Fruit fly (Drosophila melanogaster) whole organism, embryonic: ENCODE measurements around the gene CG8673.
A peak's percentile ranks its signal among the peaks of the same experiment; 100 is the strongest.

Experiments
- Awh ChIP-seq: fragments of 200-800 bp; sonication (Bioruptor generic); IDR thresholded peaks from 2 replicates; pipeline ENCODE4, ENCODE4 v1.3.6; 2022; ENCODE audit warnings: missing biosample characterization, missing genetic modification characterization
- B-H1 ChIP-seq: fragments of 200-800 bp; sonication (Bioruptor generic); IDR thresholded peaks from 3 replicates; pipeline ENCODE4 v1.3.6; 2022; ENCODE audit warnings: missing biosample characterization, missing genetic modification characterization
- CG10654 ChIP-seq: fragments of 200-800 bp; sonication (Bioruptor generic); optimal IDR thresholded peaks from 2 replicates; lab custom pipeline; 2016; ENCODE audit warnings: missing biosample characterization, missing genetic modification characterization
- CG11247 ChIP-seq: fragments of 200-800 bp; sonication (Bioruptor generic); IDR thresholded peaks from 2 replicates; pipeline ENCODE4 v1.3.6; 2022; ENCODE audit warnings: missing biosample characterization, missing genetic modification characterization
- CG12071 ChIP-seq: fragments of 200-800 bp; sonication (Bioruptor generic); optimal IDR thresholded peaks from 3 replicates; lab custom pipeline; 2018; ENCODE audit warnings: missing biosample characterization, mild to moderate bottlenecking, missing genetic modification characterization
- CG12659 ChIP-seq: fragments of 200-800 bp; sonication (Bioruptor generic); optimal IDR thresholded peaks from 3 replicates; lab custom pipeline; 2017; ENCODE audit warnings: mild to moderate bottlenecking, missing biosample characterization, missing genetic modification reagents, missing genetic modification characterization
- CG13894 ChIP-seq: fragments of 200-800 bp; sonication (Bioruptor generic); optimal IDR thresholded peaks from 3 replicates; lab custom pipeline; 2018; ENCODE audit warnings: missing biosample characterization, mild to moderate bottlenecking, missing genetic modification characterization, moderate library complexity
- CG14014 ChIP-seq: fragments of 200-800 bp; sonication (Bioruptor generic); IDR thresholded peaks from 2 replicates; pipeline ENCODE4 v1.3.6; 2022; ENCODE audit warnings: missing biosample characterization, missing genetic modification characterization
- CG15269 ChIP-seq: fragments of 200-800 bp; sonication (Bioruptor generic); optimal IDR thresholded peaks from 2 replicates; lab custom pipeline; 2018; ENCODE audit warnings: missing biosample characterization, mild to moderate bottlenecking, missing genetic modification characterization, moderate library complexity
- CG15514 ChIP-seq: fragments of 200-800 bp; sonication (Bioruptor generic); optimal IDR thresholded peaks from 3 replicates; lab custom pipeline; 2017; ENCODE audit warnings: missing biosample characterization, missing genetic modification characterization, mild to moderate bottlenecking, moderate library complexity, missing genetic modification reagents
- CG17186 ChIP-seq: fragments of 200-800 bp; sonication (Bioruptor generic); optimal IDR thresholded peaks from 3 replicates; lab custom pipeline; 2017; ENCODE audit warnings: missing biosample characterization, missing genetic modification reagents, missing genetic modification characterization
- CG17612 ChIP-seq: fragments of 200-800 bp; sonication (Bioruptor generic); IDR thresholded peaks from 2 replicates; pipeline ENCODE4 v1.3.6; 2022; ENCODE audit warnings: missing biosample characterization, missing genetic modification characterization
- CG1792 ChIP-seq: fragments of 200-800 bp; sonication (Bioruptor generic); optimal IDR thresholded peaks from 2 replicates; lab custom pipeline; 2016; ENCODE audit warnings: missing biosample characterization, missing genetic modification characterization
- CG18476 ChIP-seq: fragments of 200-800 bp; sonication (Bioruptor generic); optimal IDR thresholded peaks from 2 replicates; lab custom pipeline; 2016; ENCODE audit warnings: missing biosample characterization, mild to moderate bottlenecking, missing genetic modification characterization
- CG2120 ChIP-seq: fragments of 200-800 bp; sonication (Bioruptor generic); optimal IDR thresholded peaks from 3 replicates; lab custom pipeline; 2016; ENCODE audit warnings: missing biosample characterization, missing genetic modification characterization
- CG2202 ChIP-seq: fragments of 200-800 bp; sonication (Bioruptor generic); optimal IDR thresholded peaks from 2 replicates; lab custom pipeline; 2018; ENCODE audit warnings: missing biosample characterization, mild to moderate bottlenecking, missing genetic modification characterization
- CG30431 ChIP-seq: fragments of 200-800 bp; sonication (Bioruptor generic); optimal IDR thresholded peaks from 2 replicates; lab custom pipeline; 2017; ENCODE audit warnings: missing biosample characterization, missing genetic modification characterization
- CG31224 ChIP-seq: fragments of 200-800 bp; sonication (Bioruptor generic); IDR thresholded peaks from 2 replicates; pipeline ENCODE4 v1.3.6; 2022; ENCODE audit warnings: missing biosample characterization, missing genetic modification characterization
- CG33557 ChIP-seq: fragments of 200-800 bp; sonication (Bioruptor generic); optimal IDR thresholded peaks from 2 replicates; lab custom pipeline; 2019; ENCODE audit warnings: missing biosample characterization, mild to moderate bottlenecking, missing genetic modification characterization, moderate library complexity
- CG3995 ChIP-seq: fragments of 200-800 bp; sonication (Bioruptor generic); optimal IDR thresholded peaks from 3 replicates; lab custom pipeline; 2016; ENCODE audit warnings: missing biosample characterization, missing genetic modification characterization
- CG5245 ChIP-seq: fragments of 200-800 bp; sonication (Bioruptor generic); optimal IDR thresholded peaks from 3 replicates; lab custom pipeline; 2016; ENCODE audit warnings: missing biosample characterization, missing genetic modification characterization
- CG6654 ChIP-seq: fragments of 200-800 bp; sonication (Bioruptor generic); optimal IDR thresholded peaks from 2 replicates; lab custom pipeline; 2017; ENCODE audit warnings: missing biosample characterization, mild to moderate bottlenecking, missing genetic modification characterization
- CG6813 ChIP-seq: fragments of 200-800 bp; sonication (Bioruptor generic); optimal IDR thresholded peaks from 2 replicates; lab custom pipeline; 2017; ENCODE audit warnings: missing biosample characterization, missing genetic modification characterization, mild to moderate bottlenecking, moderate library complexity, missing genetic modification reagents
- CG8924 ChIP-seq: fragments of 200-800 bp; optimal IDR thresholded peaks from 3 replicates; lab custom pipeline; 2019; ENCODE audit warnings: missing biosample characterization, mild to moderate bottlenecking, missing genetic modification characterization, moderate library complexity
- CG9215 ChIP-seq: fragments of 200-800 bp; sonication (Bioruptor generic); IDR thresholded peaks from 2 replicates; pipeline ENCODE4 v1.3.6; 2022; ENCODE audit warnings: missing biosample characterization, missing genetic modification characterization
- D19B ChIP-seq: fragments of 200-800 bp; sonication (Bioruptor generic); optimal IDR thresholded peaks from 2 replicates; lab custom pipeline; 2017; ENCODE audit warnings: missing biosample characterization, mild to moderate bottlenecking, missing genetic modification characterization
- Dfd ChIP-seq, 2 experiments: fragments of >200 bp; optimal IDR thresholded peaks; 2 replicates each; lab custom pipeline; 2017; ENCODE audit warnings: missing biosample characterization in 2 of 2, missing genetic modification characterization in 2 of 2
- HLH3B ChIP-seq: fragments of 200-800 bp; sonication (Bioruptor generic); IDR thresholded peaks from 2 replicates; pipeline ENCODE4 v1.3.6; 2022; ENCODE audit warnings: missing biosample characterization, missing genetic modification characterization
- HmgZ ChIP-seq: fragments of 200-800 bp; sonication (Bioruptor generic); optimal IDR thresholded peaks from 2 replicates; lab custom pipeline; 2018; ENCODE audit warnings: missing biosample characterization, mild to moderate bottlenecking, missing genetic modification characterization
- Hr51 ChIP-seq, 2 experiments: fragments of 200-800 bp; sonication (Bioruptor generic); optimal IDR thresholded peaks; 2 replicates in 1 of 2; 3 replicates in 1 of 2; lab custom pipeline; 2016 to 2018; ENCODE audit warnings: missing biosample characterization in 2 of 2, missing genetic modification characterization in 2 of 2, mild to moderate bottlenecking in 1 of 2, moderate library complexity in 1 of 2
- Mrtf ChIP-seq: fragments of 200-800 bp; sonication (Bioruptor generic); IDR thresholded peaks from 3 replicates; pipeline ENCODE4 v1.3.6; 2022; ENCODE audit warnings: missing biosample characterization, missing genetic modification characterization
- chn ChIP-seq: fragments of 200-800 bp; sonication (Bioruptor generic); optimal IDR thresholded peaks from 2 replicates; lab custom pipeline; 2016; ENCODE audit warnings: missing biosample characterization, missing genetic modification characterization
- crp ChIP-seq, 2 experiments: fragments of 200-800 bp; sonication (Bioruptor generic); optimal IDR thresholded peaks; 2 replicates in 1 of 2; 3 replicates in 1 of 2; lab custom pipeline; 2017; ENCODE audit warnings: missing biosample characterization in 2 of 2, missing genetic modification characterization in 2 of 2, mild to moderate bottlenecking in 1 of 2, moderate library complexity in 1 of 2
- dysf ChIP-seq: fragments of 200-800 bp; sonication (Bioruptor generic); IDR thresholded peaks from 3 replicates; pipeline ENCODE4 v1.3.6; 2022; ENCODE audit warnings: missing biosample characterization, missing genetic modification characterization
- emc ChIP-seq: fragments of 200-800 bp; sonication (Bioruptor generic); optimal IDR thresholded peaks from 2 replicates; lab custom pipeline; 2016; ENCODE audit warnings: missing biosample characterization, missing genetic modification characterization
- exex ChIP-seq: fragments of 200-800 bp; sonication (Bioruptor generic); optimal IDR thresholded peaks from 4 replicates; lab custom pipeline; 2018; ENCODE audit warnings: missing biosample characterization, mild to moderate bottlenecking, missing genetic modification characterization, moderate library complexity
- gro ChIP-seq: fragments of 200-800 bp; sonication (Bioruptor generic); optimal IDR thresholded peaks from 2 replicates; lab custom pipeline; 2016; ENCODE audit warnings: missing biosample characterization, missing genetic modification characterization
- maf-S ChIP-seq: fragments of 200-800 bp; sonication (Bioruptor generic); optimal IDR thresholded peaks from 2 replicates; lab custom pipeline; 2016; ENCODE audit warnings: missing biosample characterization, missing genetic modification characterization
- nom ChIP-seq: fragments of 200-800 bp; sonication (Bioruptor generic); optimal IDR thresholded peaks from 2 replicates; lab custom pipeline; 2017; ENCODE audit warnings: missing biosample characterization, missing genetic modification characterization, mild to moderate bottlenecking, moderate library complexity, missing genetic modification reagents
- p53 ChIP-seq: fragments of 200-800 bp; sonication (Bioruptor generic); optimal IDR thresholded peaks from 2 replicates; lab custom pipeline; 2016; ENCODE audit warnings: missing biosample characterization, missing genetic modification characterization
- run ChIP-seq: fragments of 200-800 bp; sonication (Bioruptor generic); optimal IDR thresholded peaks from 3 replicates; lab custom pipeline; 2018; ENCODE audit warnings: missing biosample characterization, mild to moderate bottlenecking, missing genetic modification characterization
- sd ChIP-seq: fragments of 200-800 bp; sonication (Bioruptor generic); optimal IDR thresholded peaks from 3 replicates; lab custom pipeline; 2018; ENCODE audit warnings: missing biosample characterization, mild to moderate bottlenecking, missing genetic modification characterization, moderate library complexity
- seq ChIP-seq: fragments of 200-800 bp; sonication (Bioruptor generic); IDR thresholded peaks from 2 replicates; pipeline ENCODE4 v1.3.6; 2022; ENCODE audit warnings: missing biosample characterization, missing genetic modification characterization
- slp2 ChIP-seq: fragments of 200-800 bp; sonication (Bioruptor generic); optimal IDR thresholded peaks from 2 replicates; lab custom pipeline; 2016; ENCODE audit warnings: missing biosample characterization, missing genetic modification characterization
- sob ChIP-seq: fragments of 200-800 bp; sonication (Bioruptor generic); IDR thresholded peaks from 2 replicates; pipeline ENCODE4 v1.3.6; 2022; ENCODE audit warnings: missing biosample characterization, missing genetic modification characterization
- stwl ChIP-seq: fragments of 200-800 bp; sonication (Bioruptor generic); optimal IDR thresholded peaks from 3 replicates; lab custom pipeline; 2018; ENCODE audit warnings: missing biosample characterization, mild to moderate bottlenecking, missing genetic modification characterization, moderate library complexity
- trem ChIP-seq: fragments of 200-800 bp; optimal IDR thresholded peaks from 3 replicates; lab custom pipeline; 2019; ENCODE audit warnings: missing biosample characterization, mild to moderate bottlenecking, missing genetic modification characterization, moderate library complexity
- unpg ChIP-seq: fragments of 200-800 bp; sonication (Bioruptor generic); optimal IDR thresholded peaks from 3 replicates; lab custom pipeline; 2018; ENCODE audit warnings: missing biosample characterization, mild to moderate bottlenecking, missing genetic modification characterization, moderate library complexity
- wek ChIP-seq: fragments of 200-800 bp; sonication (Bioruptor generic); optimal IDR thresholded peaks from 3 replicates; lab custom pipeline; 2018; ENCODE audit warnings: missing biosample characterization, mild to moderate bottlenecking, missing genetic modification characterization, moderate library complexity
- zen2 ChIP-seq: fragments of 200-800 bp; sonication (Bioruptor generic); IDR thresholded peaks from 3 replicates; pipeline ENCODE4 v1.3.6; 2022; ENCODE audit warnings: missing biosample characterization, missing genetic modification characterization; ENCODE audit not compliant: partially characterized antibody

The CG8673 gene

DNA sequence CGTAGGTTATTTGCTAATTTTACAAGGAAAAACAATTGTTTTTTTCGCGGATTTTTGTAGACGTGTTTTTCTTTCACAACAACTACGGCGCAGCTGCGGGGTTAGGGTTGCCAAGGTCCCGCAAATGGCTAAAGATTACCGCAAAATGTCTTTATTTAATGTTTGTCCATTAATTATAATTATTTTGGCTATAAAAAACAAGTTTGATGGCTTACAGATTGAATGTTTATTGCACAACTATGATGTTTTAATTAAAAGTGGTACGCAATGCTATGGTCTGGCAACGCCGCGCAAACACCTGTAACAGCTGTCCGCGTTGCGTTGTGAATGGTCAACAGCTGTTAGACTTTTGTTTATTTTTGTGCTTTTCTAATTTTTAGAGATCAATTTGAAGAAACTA, 32.6 kb downstream of the CG8673 start (continued):
- TF ChIP-seq Awh (GFP tag; lab: Robert Waterston, UW), result peak; percentile 60
- TF ChIP-seq CG8924 (tag; lab: Kevin White, UChicago), result peak; percentile 69
- TF ChIP-seq Hr51 (GFP tag; optimal IDR thresholded peaks at IDR 0.05; lab: Kevin White, UChicago), result peak; percentile 57 to 64
- no peak for TF ChIP-seq zen2 (GFP tag; lab: Robert Waterston, UW)
- peak; percentile 35 for TF ChIP-seq exex (tag; lab: Kevin White, UChicago)
- TF ChIP-seq CG14014 (GFP tag; lab: Robert Waterston, UW), result peak; percentile 67
- TF ChIP-seq CG6654 (GFP tag; lab: Kevin White, UChicago), result peak; percentile 26
- peak; percentile 9 for TF ChIP-seq CG12071 (GFP tag; lab: Kevin White, UChicago)
- TF ChIP-seq CG17612 (GFP tag; lab: Robert Waterston, UW), result no peak
- TF ChIP-seq unpg, result peak; percentile 74
- peak; percentile 62 for TF ChIP-seq sob (GFP tag; lab: Robert Waterston, UW)
- TF ChIP-seq CG15514 (GFP tag; lab: Kevin White, UChicago), result peak; percentile 82
- TF ChIP-seq Dfd (GFP tag; optimal IDR thresholded peaks at IDR 0.05; lab: Kevin White, UChicago), result no peak
- peak; percentile 36 for TF ChIP-seq slp2 (GFP tag; lab: Kevin White, UChicago)
- peak; percentile 23 for TF ChIP-seq CG17186 (GFP tag; lab: Kevin White, UChicago)
- peak; percentile 77 for TF ChIP-seq stwl
- TF ChIP-seq CG18476 (GFP tag; lab: Kevin White, UChicago), result peak; percentile 75
- TF ChIP-seq gro (GFP tag; lab: Kevin White, UChicago), result peak; percentile 78
- TF ChIP-seq HmgZ, result peak; percentile 80
- peak; percentile 39 for TF ChIP-seq run (tag; lab: Kevin White, UChicago)
- peak; percentile 45 for TF ChIP-seq CG5245
- 0 out of 2 replicates have a peak, but pooled peaks have one; percentile 52 for TF ChIP-seq CG11247
- peak; percentile 40 for TF ChIP-seq CG3995
- TF ChIP-seq dysf (GFP tag; lab: Robert Waterston, UW), result peak; percentile 60; the same call in 2 of the 3 replicates
- peak; percentile 25 for TF ChIP-seq CG1792 (GFP tag; lab: Kevin White, UChicago)
- no peak for TF ChIP-seq Mrtf (GFP tag; lab: Robert Waterston, UW)
- TF ChIP-seq CG2120 (GFP tag; lab: Kevin White, UChicago), result peak; percentile 87
- TF ChIP-seq CG10654 (GFP tag; lab: Kevin White, UChicago), result peak; percentile 68
- peak; percentile 77 for TF ChIP-seq chn (GFP tag; lab: Kevin White, UChicago)
- TF ChIP-seq CG9215 (GFP tag; lab: Robert Waterston, UW), result peak; percentile 61
- peak; percentile 62 for TF ChIP-seq CG15269 (tag; lab: Kevin White, UChicago)
- TF ChIP-seq CG30431 (GFP tag; lab: Kevin White, UChicago), result peak; percentile 16
- TF ChIP-seq wek (GFP tag; lab: Kevin White, UChicago), result no peak
- peak; percentile 22 for TF ChIP-seq sd (tag; lab: Kevin White, UChicago)
- no peak for TF ChIP-seq CG2202 (tag; lab: Kevin White, UChicago)
- peak; percentile 4 for TF ChIP-seq nom (GFP tag; lab: Kevin White, UChicago)
- peak; percentile 43 for TF ChIP-seq p53 (GFP tag; lab: Kevin White, UChicago)
- TF ChIP-seq HLH3B, result 0 out of 2 replicates have a peak, but pooled peaks have one; percentile 9
- 0 out of 2 replicates have a peak, but pooled peaks have one; percentile 34 for TF ChIP-seq seq (GFP tag; lab: Robert Waterston, UW)
- TF ChIP-seq B-H1 (GFP tag; lab: Robert Waterston, UW), result peak; percentile 60; the same call in 1 of the 3 replicates
- peak; percentile 92 to 99 for TF ChIP-seq crp (GFP tag; optimal IDR thresholded peaks at IDR 0.05; lab: Kevin White, UChicago)
- TF ChIP-seq trem (tag; lab: Kevin White, UChicago), result peak; percentile 63
- TF ChIP-seq CG12659 (GFP tag; lab: Kevin White, UChicago), result peak; percentile 66
- TF ChIP-seq emc (GFP tag; lab: Kevin White, UChicago), result peak; percentile 6
- TF ChIP-seq CG33557, result peak; percentile 34
- peak; percentile 71 for TF ChIP-seq CG13894 (tag; lab: Kevin White, UChicago)
- peak; percentile 37 for TF ChIP-seq D19B (GFP tag; lab: Kevin White, UChicago)
- TF ChIP-seq maf-S (GFP tag; lab: Kevin White, UChicago), result peak; percentile 48
- TF ChIP-seq CG6813 (GFP tag; lab: Kevin White, UChicago), result no peak
- peak; percentile 48 for TF ChIP-seq CG31224
